Fruit fly (Drosophila melanogaster) whole organism, embryonic: ENCODE measurements around the gene AP-2alpha.

Source experiments
- Awh ChIP-seq: fragments of 200-800 bp; sonication (Bioruptor generic); IDR thresholded peaks from 2 replicates; pipeline ENCODE4, ENCODE4 v1.3.6; 2022; ENCODE audit warnings: missing biosample characterization, missing genetic modification characterization
- CG10366 ChIP-seq: fragments of 200-800 bp; sonication (Bioruptor generic); IDR thresholded peaks from 2 replicates; pipeline ENCODE4 v1.3.6; 2022; ENCODE audit warnings: missing biosample characterization, missing genetic modification characterization
- CG11085 ChIP-seq: fragments of 200-800 bp; sonication (Bioruptor generic); IDR thresholded peaks from 2 replicates; pipeline ENCODE4 v1.3.6; 2022; ENCODE audit warnings: missing biosample characterization, missing genetic modification characterization
- CG11504 ChIP-seq: fragments of 200-800 bp; sonication (Bioruptor generic); optimal IDR thresholded peaks from 3 replicates; lab custom pipeline; 2019; ENCODE audit warnings: missing biosample characterization, mild to moderate bottlenecking, missing genetic modification characterization, moderate library complexity
- CG14667 ChIP-seq: fragments of 200-800 bp; sonication (Bioruptor generic); IDR thresholded peaks from 2 replicates; pipeline ENCODE4 v1.3.6; 2022; ENCODE audit warnings: missing biosample characterization, missing genetic modification characterization
- CG15269 ChIP-seq: fragments of 200-800 bp; sonication (Bioruptor generic); optimal IDR thresholded peaks from 2 replicates; lab custom pipeline; 2018; ENCODE audit warnings: missing biosample characterization, mild to moderate bottlenecking, missing genetic modification characterization, moderate library complexity
- CG1529 ChIP-seq: fragments of 200-800 bp; sonication (Bioruptor generic); optimal IDR thresholded peaks from 3 replicates; lab custom pipeline; 2018; ENCODE audit warnings: missing biosample characterization, missing genetic modification characterization
- CG18476 ChIP-seq: fragments of 200-800 bp; sonication (Bioruptor generic); optimal IDR thresholded peaks from 2 replicates; lab custom pipeline; 2016; ENCODE audit warnings: missing biosample characterization, mild to moderate bottlenecking, missing genetic modification characterization
- CG32532 ChIP-seq: fragments of 200-800 bp; sonication (Bioruptor generic); IDR thresholded peaks from 2 replicates; pipeline ENCODE4 v1.3.6; 2022; ENCODE audit warnings: missing biosample characterization, missing genetic modification characterization
- CG3281 ChIP-seq: fragments of 200-800 bp; sonication (Bioruptor generic); optimal IDR thresholded peaks from 3 replicates; lab custom pipeline; 2017; ENCODE audit warnings: missing biosample characterization, mild to moderate bottlenecking, missing genetic modification characterization
- CG5180 ChIP-seq: fragments of 200-800 bp; sonication (Bioruptor generic); optimal IDR thresholded peaks from 3 replicates; lab custom pipeline; 2017; ENCODE audit warnings: missing biosample characterization, missing genetic modification characterization, mild to moderate bottlenecking, moderate library complexity, missing genetic modification reagents
- CG6689 ChIP-seq: fragments of 200-800 bp; sonication (Bioruptor generic); IDR thresholded peaks from 2 replicates; pipeline ENCODE4 v1.3.6; 2022; ENCODE audit warnings: missing biosample characterization, missing genetic modification characterization
- CG6791 ChIP-seq: fragments of 200-800 bp; sonication (Bioruptor generic); IDR thresholded peaks from 3 replicates; pipeline ENCODE4 v1.3.6; 2022; ENCODE audit warnings: missing biosample characterization, missing genetic modification characterization; ENCODE audit not compliant: partially characterized antibody
- CG7839 ChIP-seq: fragments of 200-800 bp; sonication (Bioruptor generic); optimal IDR thresholded peaks from 3 replicates; lab custom pipeline; 2018; ENCODE audit warnings: missing biosample characterization, mild to moderate bottlenecking, missing genetic modification characterization, moderate library complexity
- CG8388 ChIP-seq: fragments of 200-800 bp; sonication (Bioruptor generic); optimal IDR thresholded peaks from 2 replicates; lab custom pipeline; 2019; ENCODE audit warnings: missing biosample characterization, mild to moderate bottlenecking, missing genetic modification characterization, moderate library complexity
- CG8944 ChIP-seq: fragments of 200-800 bp; sonication (Bioruptor generic); optimal IDR thresholded peaks from 3 replicates; lab custom pipeline; 2016; ENCODE audit warnings: missing biosample characterization, missing genetic modification characterization
- CG9609 ChIP-seq: fragments of 200-800 bp; sonication (Bioruptor generic); optimal IDR thresholded peaks from 3 replicates; lab custom pipeline; 2016; ENCODE audit warnings: missing biosample characterization, missing genetic modification characterization
- D19A ChIP-seq: fragments of 200-800 bp; optimal IDR thresholded peaks from 3 replicates; lab custom pipeline; 2019; ENCODE audit warnings: missing biosample characterization, mild to moderate bottlenecking, missing genetic modification characterization, moderate library complexity
- Dip2 ChIP-seq: fragments of 200-800 bp; sonication (Bioruptor generic); IDR thresholded peaks from 2 replicates; pipeline ENCODE4 v1.3.6; 2022; ENCODE audit warnings: missing biosample characterization, missing genetic modification characterization
- Doc2 ChIP-seq: fragments of 200-800 bp; sonication (Bioruptor generic); IDR thresholded peaks from 2 replicates; pipeline ENCODE4 v1.3.6; 2022; ENCODE audit warnings: missing biosample characterization, missing genetic modification characterization
- Doc3 ChIP-seq: fragments of 200-800 bp; sonication (Bioruptor generic); IDR thresholded peaks from 3 replicates; pipeline ENCODE4 v1.3.6; 2022; ENCODE audit warnings: missing biosample characterization, missing genetic modification characterization; ENCODE audit not compliant: partially characterized antibody
- Dp ChIP-seq: fragments of 200-800 bp; sonication (Bioruptor generic); optimal IDR thresholded peaks from 2 replicates; lab custom pipeline; 2018; ENCODE audit warnings: missing biosample characterization, mild to moderate bottlenecking, missing genetic modification characterization, moderate library complexity
- E2f1 ChIP-seq: fragments of 200-800 bp; sonication (Bioruptor generic); IDR thresholded peaks from 2 replicates; pipeline ENCODE4 v1.3.6; 2022; ENCODE audit warnings: missing biosample characterization, missing genetic modification characterization
- HLH3B ChIP-seq: fragments of 200-800 bp; sonication (Bioruptor generic); IDR thresholded peaks from 2 replicates; pipeline ENCODE4 v1.3.6; 2022; ENCODE audit warnings: missing biosample characterization, missing genetic modification characterization
- HmgZ ChIP-seq: fragments of 200-800 bp; sonication (Bioruptor generic); optimal IDR thresholded peaks from 2 replicates; lab custom pipeline; 2018; ENCODE audit warnings: missing biosample characterization, mild to moderate bottlenecking, missing genetic modification characterization
- Hr3 ChIP-seq: fragments of 200-800 bp; sonication (Bioruptor generic); optimal IDR thresholded peaks from 3 replicates; lab custom pipeline; 2016; ENCODE audit warnings: missing biosample characterization, missing genetic modification characterization
- Mad ChIP-seq: fragments of 200-800 bp; sonication (Bioruptor generic); optimal IDR thresholded peaks from 2 replicates; lab custom pipeline; 2016; ENCODE audit warnings: missing biosample characterization, missing genetic modification characterization
- Med ChIP-seq: fragments of 200-800 bp; sonication (Bioruptor generic); peaks from one replicate; lab custom pipeline; 2016; ENCODE audit warnings: missing biosample characterization, missing genetic modification characterization, mild to moderate bottlenecking, inconsistent platforms, moderate library complexity
- PHDP ChIP-seq: fragments of 200-800 bp; sonication (Bioruptor generic); optimal IDR thresholded peaks from 3 replicates; lab custom pipeline; 2018; ENCODE audit warnings: missing biosample characterization, mild to moderate bottlenecking, missing genetic modification characterization, moderate library complexity
- Side ChIP-seq: fragments of 200-800 bp; sonication (Bioruptor generic); optimal IDR thresholded peaks from 2 replicates; lab custom pipeline; 2016; ENCODE audit warnings: missing biosample characterization, missing genetic modification characterization
- TFAM ChIP-seq: fragments of 200-800 bp; sonication (Bioruptor generic); optimal IDR thresholded peaks from 2 replicates; lab custom pipeline; 2017; ENCODE audit warnings: missing biosample characterization, missing genetic modification characterization, inconsistent platforms
- Xrp1 ChIP-seq: fragments of 200-800 bp; sonication (Bioruptor generic); IDR thresholded peaks from 2 replicates; pipeline ENCODE4 v1.3.6; 2022; ENCODE audit warnings: missing biosample characterization, missing genetic modification characterization
- amos ChIP-seq: fragments of 200-800 bp; sonication (Bioruptor generic); IDR thresholded peaks from 2 replicates; pipeline ENCODE4 v1.3.6; 2022; ENCODE audit warnings: missing biosample characterization, missing genetic modification characterization; ENCODE audit not compliant: partially characterized antibody
- bbx ChIP-seq: fragments of 200-800 bp; sonication (Bioruptor generic); IDR thresholded peaks from 2 replicates; pipeline ENCODE4 v1.3.6; 2022; ENCODE audit warnings: missing biosample characterization, missing genetic modification characterization; ENCODE audit not compliant: partially characterized antibody
- bowl ChIP-seq: fragments of 200-800 bp; sonication (Bioruptor generic); IDR thresholded peaks from 2 replicates; pipeline ENCODE4 v1.3.6; 2022; ENCODE audit warnings: missing biosample characterization, missing genetic modification characterization
- chn ChIP-seq: fragments of 200-800 bp; sonication (Bioruptor generic); optimal IDR thresholded peaks from 2 replicates; lab custom pipeline; 2016; ENCODE audit warnings: missing biosample characterization, missing genetic modification characterization
- dimm ChIP-seq: fragments of 200-800 bp; sonication (Bioruptor generic); IDR thresholded peaks from 2 replicates; pipeline ENCODE4 v1.3.6; 2022; ENCODE audit warnings: missing biosample characterization, missing genetic modification characterization
- dmrt99B ChIP-seq: fragments of 200-800 bp; sonication (Bioruptor generic); optimal IDR thresholded peaks from 2 replicates; lab custom pipeline; 2018; ENCODE audit warnings: missing biosample characterization, mild to moderate bottlenecking, missing genetic modification characterization, moderate library complexity
- esg ChIP-seq: fragments of 200-800 bp; sonication (Bioruptor generic); conservative IDR thresholded peaks from 2 replicates; pipeline ENCODE4 v1.3.6; 2022; ENCODE audit warnings: missing biosample characterization, missing genetic modification characterization
- hbn ChIP-seq: fragments of 200-800 bp; sonication (Bioruptor generic); IDR thresholded peaks from 2 replicates; pipeline ENCODE4 v1.3.6; 2022; ENCODE audit warnings: missing biosample characterization, missing genetic modification characterization; ENCODE audit not compliant: partially characterized antibody
- lmd ChIP-seq: fragments of 200-800 bp; sonication (Bioruptor generic); IDR thresholded peaks from 2 replicates; pipeline ENCODE4 v1.3.6; 2022; ENCODE audit warnings: missing biosample characterization, missing genetic modification characterization
- luna ChIP-seq: fragments of 200-800 bp; sonication (Bioruptor generic); optimal IDR thresholded peaks from 2 replicates; lab custom pipeline; 2016; ENCODE audit warnings: missing biosample characterization, missing genetic modification characterization
- pan ChIP-seq, 4 experiments: fragments of >200 bp in 3 of 4; fragments of 200-800 bp in 1 of 4; sonication (Bioruptor generic) in 1 of 4; optimal IDR thresholded peaks in 3 of 4; IDR thresholded peaks in 1 of 4; 2 replicates each; pipeline versions ENCODE4 v1.3.6 to Lab custom; 2017 to 2022; ENCODE audit warnings: missing biosample characterization in 2 of 4, missing genetic modification characterization in 2 of 4, mixed read lengths in 1 of 4
- pho ChIP-seq: fragments of 200-800 bp; sonication (Bioruptor generic); optimal IDR thresholded peaks from 2 replicates; lab custom pipeline; 2016; ENCODE audit warnings: missing biosample characterization, missing genetic modification characterization
- psq ChIP-seq: fragments of 200-800 bp; sonication (Bioruptor generic); optimal IDR thresholded peaks from 2 replicates; lab custom pipeline; 2017; ENCODE audit warnings: missing biosample characterization, missing genetic modification characterization
- repo ChIP-seq: fragments of 200-800 bp; sonication (Bioruptor generic); optimal IDR thresholded peaks from 2 replicates; lab custom pipeline; 2016; ENCODE audit warnings: missing biosample characterization, missing genetic modification characterization
- sd ChIP-seq: fragments of 200-800 bp; sonication (Bioruptor generic); optimal IDR thresholded peaks from 3 replicates; lab custom pipeline; 2018; ENCODE audit warnings: missing biosample characterization, mild to moderate bottlenecking, missing genetic modification characterization, moderate library complexity
- stwl ChIP-seq: fragments of 200-800 bp; sonication (Bioruptor generic); optimal IDR thresholded peaks from 3 replicates; lab custom pipeline; 2018; ENCODE audit warnings: missing biosample characterization, mild to moderate bottlenecking, missing genetic modification characterization, moderate library complexity
- usp ChIP-seq: fragments of >200 bp; optimal IDR thresholded peaks from 2 replicates; lab custom pipeline; 2017; ENCODE audit warnings: missing biosample characterization, missing genetic modification characterization

Gene AP-2alpha

dm6 chr2L:441927-442691, 27.5 kb upstream of the AP-2alpha start (continued):
- TF ChIP-seq CG1529: peak; percentile 81
- TF ChIP-seq bowl (GFP tag; lab: Robert Waterston, UW): peak; percentile 75
- TF ChIP-seq Xrp1: peak; percentile 93
- peak; percentile 12 for TF ChIP-seq TFAM (GFP tag; lab: Kevin White, UChicago)
- TF ChIP-seq E2f1 (GFP tag; lab: Robert Waterston, UW): peak; percentile 79
- no peak for TF ChIP-seq usp
- peak; percentile 92 for TF ChIP-seq dmrt99B
- TF ChIP-seq Doc3 (GFP tag; lab: Robert Waterston, UW): no peak
- peak; percentile 77 for TF ChIP-seq Mad (GFP tag; lab: Kevin White, UChicago)
- peak; percentile 35; the same call in 1 of the 2 replicates for TF ChIP-seq dimm
- peak; percentile 73 for TF ChIP-seq repo (GFP tag; lab: Kevin White, UChicago)
- TF ChIP-seq luna (GFP tag; lab: Kevin White, UChicago): no peak
- TF ChIP-seq bbx: no peak
- TF ChIP-seq D19A (tag; lab: Kevin White, UChicago): peak; percentile 79
- peak; percentile 78 for TF ChIP-seq CG8388 (GFP tag; lab: Kevin White, UChicago)
- TF ChIP-seq psq: peak; percentile 66
- TF ChIP-seq Awh (GFP tag; lab: Robert Waterston, UW): peak; percentile 76
- peak; percentile 82 for TF ChIP-seq CG7839 (tag; lab: Kevin White, UChicago)
- no peak for TF ChIP-seq amos (GFP tag; lab: Robert Waterston, UW)
- peak; percentile 84 for TF ChIP-seq Side (GFP tag; lab: Kevin White, UChicago)
- peak; percentile 75 for TF ChIP-seq Hr3 (GFP tag; lab: Kevin White, UChicago)
- peak; percentile 94 for TF ChIP-seq Med (GFP tag; lab: Kevin White, UChicago)
- TF ChIP-seq pan (optimal IDR thresholded peaks at IDR 0.05; lab: Kevin White, UChicago): no peak
- TF ChIP-seq pan (GFP tag; optimal IDR thresholded peaks at IDR 0.05 in 1 of 2, IDR thresholded peaks at IDR 0.05 in 1 of 2): peak in 1 of 2 experiments; percentile 85
- TF ChIP-seq pho: peak; percentile 30
- TF ChIP-seq lmd: peak; percentile 77
- no peak for TF ChIP-seq PHDP (tag; lab: Kevin White, UChicago)
- peak; percentile 78 for TF ChIP-seq CG5180 (GFP tag; lab: Kevin White, UChicago)
- TF ChIP-seq chn: peak; percentile 90
- TF ChIP-seq Doc2 (GFP tag; lab: Robert Waterston, UW): no peak
- peak; percentile 53 for TF ChIP-seq CG18476 (GFP tag; lab: Kevin White, UChicago)
- TF ChIP-seq CG6791 (GFP tag; lab: Robert Waterston, UW): no peak
- TF ChIP-seq Dip2: no peak; the same call in 1 of the 2 replicates
- TF ChIP-seq CG3281 (GFP tag; lab: Kevin White, UChicago): no peak
- no peak for TF ChIP-seq Dp (GFP tag; lab: Kevin White, UChicago)
- TF ChIP-seq CG32532 (GFP tag; lab: Robert Waterston, UW): peak; percentile 65; the same call in 1 of the 2 replicates
- peak; percentile 90 for TF ChIP-seq HLH3B (GFP tag; lab: Robert Waterston, UW)
- peak; percentile 87 for TF ChIP-seq CG8944 (GFP tag; lab: Kevin White, UChicago)
- peak; percentile 23 for TF ChIP-seq stwl (tag; lab: Kevin White, UChicago)
- no peak for TF ChIP-seq CG15269
- TF ChIP-seq CG11085: peak; percentile 7; the same call in 1 of the 2 replicates
- TF ChIP-seq sd (tag; lab: Kevin White, UChicago): peak; percentile 98
- TF ChIP-seq CG11504: no peak
- peak; percentile 88 for TF ChIP-seq CG6689 (GFP tag; lab: Robert Waterston, UW)
- peak; percentile 85 for TF ChIP-seq CG9609 (GFP tag; lab: Kevin White, UChicago)
- peak; percentile 8 for TF ChIP-seq HmgZ (tag; lab: Kevin White, UChicago)
- peak; percentile 84 for TF ChIP-seq CG10366 (GFP tag; lab: Robert Waterston, UW)
- no peak for TF ChIP-seq hbn
- TF ChIP-seq esg (GFP tag; lab: Robert Waterston, UW): peak; percentile 87
- peak; percentile 82 for TF ChIP-seq CG14667 (GFP tag; lab: Robert Waterston, UW)
